Fruit fly (Drosophila melanogaster): ENCODE measurements around the gene CG5116.

The CG5116 gene

dm6 chr3R:25490375-25490774 is 7.5 kb downstream of the CG5116 start (continued):
- TF ChIP-seq CG8089 (GFP tag; optimal IDR thresholded peaks at IDR 0.05), result peak; percentile 19
- TF ChIP-seq chinmo (GFP tag; IDR thresholded peaks at IDR 0.05; ENCODE audit: partially characterized antibody), result 0 out of 4 replicates have a peak, but pooled peaks have one; percentile 61
- no peak for TF ChIP-seq wdn (GFP tag; IDR thresholded peaks at IDR 0.05)
- TF ChIP-seq Lhr (GFP tag; optimal IDR thresholded peaks at IDR 0.05), result no peak
- TF ChIP-seq oc (tag; optimal IDR thresholded peaks at IDR 0.05), result peak; percentile 29
- TF ChIP-seq CG7987 (GFP tag; optimal IDR thresholded peaks at IDR 0.05), result no peak
- TF ChIP-seq ab (GFP tag; optimal IDR thresholded peaks at IDR 0.05), result peak; percentile 23
- peak; percentile 41; the same call in 2 of the 3 replicates for TF ChIP-seq zfh1 (GFP tag; IDR thresholded peaks at IDR 0.05)
- no peak for TF ChIP-seq NFAT (GFP tag; IDR thresholded peaks at IDR 0.05)
- TF ChIP-seq Drgx (GFP tag; IDR thresholded peaks at IDR 0.05), result peak; percentile 71
- TF ChIP-seq CG14667 (GFP tag; IDR thresholded peaks at IDR 0.05), result no peak
- TF ChIP-seq CG14965 (GFP tag; optimal IDR thresholded peaks at IDR 0.05; ENCODE audit: borderline replicate concordance), result no peak
- TF ChIP-seq Nf-YC (tag; optimal IDR thresholded peaks at IDR 0.05), result peak; percentile 86
- peak; percentile 7 for TF ChIP-seq lbe (GFP tag; optimal IDR thresholded peaks at IDR 0.05)
- peak; percentile 14 for TF ChIP-seq Xbp1 (GFP tag; optimal IDR thresholded peaks at IDR 0.05)
- no peak for TF ChIP-seq onecut (GFP tag; IDR thresholded peaks at IDR 0.05)
- no peak for TF ChIP-seq CG2199 (GFP tag; IDR thresholded peaks at IDR 0.05)
- no peak for TF ChIP-seq al (GFP tag; IDR thresholded peaks at IDR 0.05)
- no peak for TF ChIP-seq prd (optimal IDR thresholded peaks at IDR 0.05)
- TF ChIP-seq prd (GFP tag; IDR thresholded peaks at IDR 0.05), result peak; percentile 4; the same call in 2 of the 3 replicates
- TF ChIP-seq az2 (GFP tag; optimal IDR thresholded peaks at IDR 0.05), result peak; percentile 19
- peak; percentile 26; the same call in 1 of the 2 replicates for TF ChIP-seq ap (GFP tag; IDR thresholded peaks at IDR 0.05)
- no peak for TF ChIP-seq CG2120 (GFP tag; optimal IDR thresholded peaks at IDR 0.05)
- TF ChIP-seq cato (GFP tag; optimal IDR thresholded peaks at IDR 0.05; ENCODE audit: borderline replicate concordance), result no peak
- peak; percentile 59 for TF ChIP-seq CG1603 (tag; optimal IDR thresholded peaks at IDR 0.05)
- TF ChIP-seq lmd (GFP tag; IDR thresholded peaks at IDR 0.05), result peak; percentile 34; the same call in 1 of the 2 replicates
- TF ChIP-seq Camta (GFP tag; optimal IDR thresholded peaks at IDR 0.05), result peak; percentile 24
- TF ChIP-seq Ada2b (GFP tag; IDR thresholded peaks at IDR 0.05), result peak; percentile 41
- peak; percentile 34; the same call in 1 of the 2 replicates for TF ChIP-seq CG17328 (GFP tag; IDR thresholded peaks at IDR 0.05)
- no peak; the same call in 1 of the 2 replicates for TF ChIP-seq vvl (GFP tag; IDR thresholded peaks at IDR 0.05)
- TF ChIP-seq amos (GFP tag; IDR thresholded peaks at IDR 0.05; ENCODE audit: partially characterized antibody), result no peak
- peak; percentile 42 for TF ChIP-seq Fer1 (GFP tag; optimal IDR thresholded peaks at IDR 0.05)
- TF ChIP-seq CG11696 (GFP tag; IDR thresholded peaks at IDR 0.05), result peak; percentile 50
- TF ChIP-seq Rx (GFP tag; IDR thresholded peaks at IDR 0.05), result 0 out of 2 replicates have a peak, but pooled peaks have one; percentile 24
- TF ChIP-seq CG13775 (GFP tag; optimal IDR thresholded peaks at IDR 0.05), result no peak
- TF ChIP-seq ash1 (GFP tag; optimal IDR thresholded peaks at IDR 0.05), result no peak
- TF ChIP-seq CG10654 (GFP tag; optimal IDR thresholded peaks at IDR 0.05), result peak; percentile 9
- no peak for TF ChIP-seq pros (GFP tag; optimal IDR thresholded peaks at IDR 0.05)
- TF ChIP-seq CG11456 (GFP tag; IDR thresholded peaks at IDR 0.05), result 0 out of 3 replicates have a peak, but pooled peaks have one; percentile 4
- TF ChIP-seq psq (GFP tag; optimal IDR thresholded peaks at IDR 0.05), result no peak
- TF ChIP-seq CG7839 (tag; optimal IDR thresholded peaks at IDR 0.05), result peak; percentile 30
- 0 out of 3 replicates have a peak, but pooled peaks have one; percentile 10 for TF ChIP-seq Aef1 (GFP tag; IDR thresholded peaks at IDR 0.05)
- no peak for TF ChIP-seq trem (tag; optimal IDR thresholded peaks at IDR 0.05)
- TF ChIP-seq inv (GFP tag; IDR thresholded peaks at IDR 0.05; ENCODE audit: partially characterized antibody), result no peak
- peak; percentile 35 for TF ChIP-seq esg (GFP tag; conservative IDR thresholded peaks at IDR 0.05)
- peak; percentile 24 for TF ChIP-seq Meics (GFP tag; optimal IDR thresholded peaks at IDR 0.05)
- peak; percentile 20 for TF ChIP-seq tap (tag; optimal IDR thresholded peaks at IDR 0.05)
- TF ChIP-seq CG18599 (GFP tag; optimal IDR thresholded peaks at IDR 0.05), result peak; percentile 44
- TF ChIP-seq CG6683 (GFP tag; optimal IDR thresholded peaks at IDR 0.05), result no peak
- TF ChIP-seq MBD-R2 (GFP tag; IDR thresholded peaks at IDR 0.05), result no peak
- TF ChIP-seq shn (GFP tag; optimal IDR thresholded peaks at IDR 0.05), result no peak

Data from whole organism, embryonic.